Worm (Caenorhabditis elegans) whole organism, early embryonic: Measurements from ENCODE around the gene W01C8.5.

ENCODE experiments used
- F13C5.2 ChIP-seq: sonication (generic microtip); optimal IDR thresholded peaks from 2 replicates; lab custom pipeline; 2017; ENCODE audit warnings: mild to moderate bottlenecking, missing genetic modification characterization, inconsistent platforms, missing compliant biosample characterization
- ama-1 ChIP-seq: fragments of 150-350 bp; optimal IDR thresholded peaks from 2 replicates; lab custom pipeline; 2014
- ceh-13 ChIP-seq: fragments of 200-800 bp; sonication (Bioruptor generic); optimal IDR thresholded peaks from 2 replicates; lab custom pipeline; 2018; ENCODE audit warnings: mild to moderate bottlenecking, missing genetic modification characterization, missing compliant biosample characterization
- ceh-36 ChIP-seq: sonication (generic microtip); optimal IDR thresholded peaks from 2 replicates; lab custom pipeline; 2016; ENCODE audit warnings: missing genetic modification characterization, inconsistent platforms, missing compliant biosample characterization
- ets-7 ChIP-seq: sonication (generic microtip); optimal IDR thresholded peaks from 2 replicates; lab custom pipeline; 2016; ENCODE audit warnings: missing genotype, missing genetic modification characterization, missing compliant biosample characterization
- flt-1 ChIP-seq: fragments of 200-800 bp; sonication (Bioruptor generic); IDR thresholded peaks from 2 replicates; pipeline ENCODE4 v1.3.6; 2022; ENCODE audit warnings: missing genetic modification characterization, missing compliant biosample characterization
- hnd-1 ChIP-seq: sonication (generic microtip); optimal IDR thresholded peaks from 2 replicates; lab custom pipeline; 2016; ENCODE audit warnings: missing genetic modification characterization, missing compliant biosample characterization
- pes-1 ChIP-seq: fragments of 200-800 bp; sonication (Bioruptor generic); IDR thresholded peaks from 2 replicates; pipeline ENCODE4 v1.3.6; 2022; ENCODE audit warnings: missing genetic modification reagents, missing genetic modification characterization, missing compliant biosample characterization
- scrt-1 ChIP-seq: fragments of 200-800 bp; sonication (Bioruptor generic); IDR thresholded peaks from 2 replicates; pipeline ENCODE4 v1.3.6; 2022; ENCODE audit warnings: missing genetic modification characterization, missing compliant biosample characterization
- sea-1 ChIP-seq: fragments of 200-800 bp; sonication (Bioruptor generic); conservative IDR thresholded peaks from 2 replicates; pipeline ENCODE4 v1.3.6; 2022; ENCODE audit warnings: missing genetic modification characterization, missing compliant biosample characterization
- tbx-11 ChIP-seq: fragments of 200-800 bp; sonication (Bioruptor generic); IDR thresholded peaks from 2 replicates; pipeline ENCODE4 v1.3.6; 2022; ENCODE audit warnings: missing genetic modification characterization, missing compliant biosample characterization
- tra-4 ChIP-seq: sonication (generic microtip); optimal IDR thresholded peaks from 2 replicates; lab custom pipeline; 2017; ENCODE audit warnings: missing genetic modification characterization, missing compliant biosample characterization

ce11 chrX:5659614-5660013 lies 37.5 kb downstream of the W01C8.5 start, which contains the start of gene T22B7.22:
- TF ChIP-seq flt-1 (GFP tag; lab: Robert Waterston, UW) (no peak), ets-7 (tag; lab: Kevin White, UChicago) (no peak), tra-4 (tag; lab: Kevin White, UChicago) (no peak), ama-1 (no peak), scrt-1 (GFP tag; lab: Robert Waterston, UW) (no peak), hnd-1 (no peak), pes-1 (GFP tag; lab: Robert Waterston, UW) (no peak), ceh-13 (GFP tag; lab: Kevin White, UChicago) (no peak), tbx-11 (GFP tag; lab: Robert Waterston, UW) (no peak), sea-1 (GFP tag; lab: Robert Waterston, UW) (no peak), F13C5.2 (tag; lab: Kevin White, UChicago) (no peak), ceh-36 (tag; lab: Kevin White, UChicago) (no peak)
